Worm (Caenorhabditis elegans) whole organism, L2 larva: ENCODE measurements around the gene F20B6.5.

Source experiments
- C34F6.9 ChIP-seq: fragments of 150-350 bp; optimal IDR thresholded peaks from 2 replicates; lab custom pipeline; 2014; ENCODE audit warnings: missing biosample characterization, missing genetic modification characterization
- F13H6.1 ChIP-seq: sonication (generic microtip); optimal IDR thresholded peaks from 2 replicates; lab custom pipeline; 2016; ENCODE audit warnings: missing genetic modification characterization, missing compliant biosample characterization
- R02D3.7 ChIP-seq: fragments of 150-350 bp; optimal IDR thresholded peaks from 2 replicates; lab custom pipeline; 2014; ENCODE audit warnings: missing biosample characterization, missing genetic modification characterization
- Y55F3AM.14 ChIP-seq: fragments of 200-800 bp; sonication (Bioruptor generic); optimal IDR thresholded peaks from 2 replicates; lab custom pipeline; 2018; ENCODE audit warnings: mild to moderate bottlenecking, missing genetic modification characterization, missing compliant biosample characterization
- ZK546.5 ChIP-seq: sonication (generic microtip); optimal IDR thresholded peaks from 2 replicates; lab custom pipeline; 2017; ENCODE audit warnings: missing biosample characterization, missing genetic modification characterization
- alr-1 ChIP-seq: fragments of 150-350 bp; optimal IDR thresholded peaks from 2 replicates; lab custom pipeline; 2014; ENCODE audit warnings: missing biosample characterization, missing genetic modification characterization
- aly-2 ChIP-seq: fragments of 150-350 bp; optimal IDR thresholded peaks from 2 replicates; lab custom pipeline; 2014; ENCODE audit warnings: missing biosample characterization, missing genetic modification characterization
- ama-1 ChIP-seq: fragments of 150-350 bp; optimal IDR thresholded peaks from 2 replicates; lab custom pipeline; 2018; ENCODE audit warnings: inconsistent platforms
- blmp-1 ChIP-seq: sonication (generic microtip); optimal IDR thresholded peaks from 2 replicates; lab custom pipeline; 2017; ENCODE audit warnings: missing genetic modification characterization, mild to moderate bottlenecking, missing compliant biosample characterization, antibody characterized with exemption, moderate library complexity; ENCODE audit not compliant: insufficient read depth
- ceh-82 ChIP-seq: fragments of 150-350 bp; optimal IDR thresholded peaks from 2 replicates; lab custom pipeline; 2014; ENCODE audit warnings: missing biosample characterization, missing genetic modification characterization
- crh-2 ChIP-seq: sonication (generic microtip); optimal IDR thresholded peaks from 2 replicates; lab custom pipeline; 2017; ENCODE audit warnings: missing biosample characterization, missing genetic modification characterization
- dmd-4 ChIP-seq: sonication (generic microtip); optimal IDR thresholded peaks from 2 replicates; lab custom pipeline; 2017; ENCODE audit warnings: missing biosample characterization, missing genetic modification characterization
- egl-27 ChIP-seq: sonication (generic microtip); optimal IDR thresholded peaks from 3 replicates; lab custom pipeline; 2017; ENCODE audit warnings: missing biosample characterization, missing genetic modification reagents, missing genetic modification characterization
- elt-1 ChIP-seq: fragments of 150-350 bp; optimal IDR thresholded peaks from 2 replicates; lab custom pipeline; 2014; ENCODE audit warnings: missing biosample characterization, missing genetic modification characterization
- elt-3 ChIP-seq: sonication (generic microtip); optimal IDR thresholded peaks from 2 replicates; lab custom pipeline; 2017; ENCODE audit warnings: missing biosample characterization, missing genetic modification characterization
- fos-1 ChIP-seq: fragments of 150-350 bp; optimal IDR thresholded peaks from 2 replicates; lab custom pipeline; 2014; ENCODE audit warnings: missing biosample characterization, missing genetic modification characterization
- mbf-1 ChIP-seq: sonication (generic microtip); optimal IDR thresholded peaks from 2 replicates; lab custom pipeline; 2017; ENCODE audit warnings: missing biosample characterization, missing genetic modification characterization
- nhr-11 ChIP-seq: fragments of 150-350 bp; optimal IDR thresholded peaks from 2 replicates; lab custom pipeline; 2014; ENCODE audit warnings: missing biosample characterization, missing genetic modification characterization
- nhr-12 ChIP-seq: fragments of 150-350 bp; optimal IDR thresholded peaks from 2 replicates; lab custom pipeline; 2014; ENCODE audit warnings: missing biosample characterization, missing genetic modification characterization
- nhr-129 ChIP-seq: fragments of 150-350 bp; optimal IDR thresholded peaks from 2 replicates; lab custom pipeline; 2014; ENCODE audit warnings: missing biosample characterization, missing genetic modification characterization
- nhr-25 ChIP-seq: fragments of 150-350 bp; sonication (generic microtip); optimal IDR thresholded peaks from 3 replicates; lab custom pipeline; 2014; ENCODE audit warnings: missing biosample characterization, missing genetic modification characterization
- nhr-77 ChIP-seq: fragments of 150-350 bp; optimal IDR thresholded peaks from 2 replicates; lab custom pipeline; 2014; ENCODE audit warnings: missing biosample characterization, missing genetic modification characterization
- peb-1 ChIP-seq: fragments of 150-350 bp; optimal IDR thresholded peaks from 2 replicates; lab custom pipeline; 2014; ENCODE audit warnings: missing biosample characterization, missing genetic modification characterization
- skn-1 ChIP-seq: sonication (generic microtip); optimal IDR thresholded peaks from 2 replicates; lab custom pipeline; 2017; ENCODE audit warnings: missing biosample characterization, missing genetic modification characterization
- sma-3 ChIP-seq: sonication (generic microtip); optimal IDR thresholded peaks from 2 replicates; lab custom pipeline; 2016; ENCODE audit warnings: missing genetic modification reagents, missing genetic modification characterization, missing compliant biosample characterization
- sma-9 ChIP-seq, 2 experiments: fragments of 150-350 bp in 1 of 2; sonication (generic microtip) in 1 of 2; optimal IDR thresholded peaks; 2 replicates each; lab custom pipeline; 2014 to 2016; ENCODE audit warnings: missing genetic modification characterization in 2 of 2, mild to moderate bottlenecking in 1 of 2, missing biosample characterization in 1 of 2, missing compliant biosample characterization in 1 of 2, missing genetic modification reagents in 1 of 2, moderate library complexity in 1 of 2
- snpc-4 ChIP-seq: fragments of 150-350 bp; optimal IDR thresholded peaks from 2 replicates; lab custom pipeline; 2014; ENCODE audit warnings: missing biosample characterization, missing genetic modification characterization
- unc-39 ChIP-seq: fragments of 150-350 bp; optimal IDR thresholded peaks from 2 replicates; lab custom pipeline; 2014; ENCODE audit warnings: missing biosample characterization, missing genetic modification characterization
- unc-55 ChIP-seq: fragments of 150-350 bp; sonication (generic microtip); optimal IDR thresholded peaks from 3 replicates; lab custom pipeline; 2014; ENCODE audit warnings: missing biosample characterization, missing genetic modification reagents, missing genetic modification characterization
- unc-62 ChIP-seq: fragments of 150-350 bp; optimal IDR thresholded peaks from 2 replicates; lab custom pipeline; 2014; ENCODE audit warnings: missing biosample characterization, missing genetic modification reagents, missing genetic modification characterization
- zag-1 ChIP-seq: fragments of 150-350 bp; optimal IDR thresholded peaks from 2 replicates; lab custom pipeline; 2014; ENCODE audit warnings: missing biosample characterization, missing genetic modification characterization
- ztf-1 ChIP-seq: fragments of 200-800 bp; sonication (Bioruptor generic); conservative IDR thresholded peaks from 2 replicates; pipeline ENCODE4 v1.3.6; 2022; ENCODE audit warnings: missing genetic modification characterization, missing compliant biosample characterization
- ztf-11 ChIP-seq: sonication (generic microtip); optimal IDR thresholded peaks from 2 replicates; lab custom pipeline; 2017; ENCODE audit warnings: missing biosample characterization, missing genetic modification characterization
- ztf-4 ChIP-seq: fragments of 150-350 bp; optimal IDR thresholded peaks from 2 replicates; lab custom pipeline; 2014; ENCODE audit warnings: missing biosample characterization, missing genetic modification characterization

Gene F20B6.5

DNA sequence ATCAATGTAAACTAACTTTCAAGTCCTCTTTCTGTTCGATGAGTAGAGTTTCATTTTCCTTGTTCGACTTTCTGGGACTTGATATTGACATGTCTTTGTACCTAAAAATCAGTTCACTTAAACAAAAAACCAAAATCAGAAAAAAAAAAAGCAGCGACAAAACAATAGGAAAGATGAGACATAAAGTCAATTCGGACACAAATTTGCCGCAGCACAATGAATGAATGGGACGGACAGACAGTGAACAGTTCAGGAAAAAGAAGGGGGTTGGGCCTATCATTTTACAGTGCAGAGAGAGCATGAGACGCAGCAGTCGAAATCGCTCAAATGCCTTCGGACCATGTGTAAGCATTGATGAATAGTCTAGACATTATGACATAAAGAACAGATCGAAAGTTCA lies 13.1 kb downstream of the F20B6.5 start, which contains the start of gene mrp-6:
TSS of gene mrp-6 (minus strand) at position 101 of the 400 bp plus-strand sequence.
- TF ChIP-seq ceh-82 (tag; lab: Kevin White, UChicago): no peak
- TF ChIP-seq unc-62: no peak
- no peak for TF ChIP-seq nhr-12 (tag; lab: Kevin White, UChicago)
- no peak for TF ChIP-seq blmp-1 (tag; lab: Kevin White, UChicago)
- no peak for TF ChIP-seq ztf-1 (GFP tag; lab: Robert Waterston, UW)
- TF ChIP-seq R02D3.7 (tag; lab: Kevin White, UChicago): no peak
- TF ChIP-seq ama-1: no peak
- no peak for TF ChIP-seq sma-3 (GFP tag; lab: Kevin White, UChicago)
- no peak for TF ChIP-seq crh-2 (tag; lab: Kevin White, UChicago)
- no peak for TF ChIP-seq nhr-77 (tag; lab: Kevin White, UChicago)
- TF ChIP-seq skn-1 (tag; lab: Kevin White, UChicago): no peak
- no peak for TF ChIP-seq ztf-11 (tag; lab: Kevin White, UChicago)
- TF ChIP-seq C34F6.9: no peak
- no peak for TF ChIP-seq ztf-4 (tag; lab: Kevin White, UChicago)

DNA sequence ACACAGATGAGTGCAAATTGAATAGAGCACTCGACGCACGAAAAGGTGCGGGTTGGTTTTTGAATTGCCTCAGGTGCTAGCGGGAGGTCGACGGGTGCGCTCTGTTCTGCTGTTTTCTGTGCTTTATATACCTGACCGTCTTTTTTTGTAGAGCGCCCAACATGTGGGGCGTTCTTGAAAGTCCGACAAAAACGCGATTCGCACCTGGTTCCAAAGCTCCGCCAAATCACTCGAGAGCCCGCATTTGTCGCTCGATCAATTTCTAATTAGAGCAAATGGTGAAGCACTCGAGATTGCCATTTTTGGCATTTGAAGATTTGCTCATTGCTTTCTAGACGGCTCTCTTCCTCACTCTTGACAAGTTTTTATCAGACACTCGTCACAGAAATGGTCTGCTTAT lies 22.3 kb downstream of the F20B6.5 start, which contains the start of gene ZK470.6:
TSS of gene ZK470.6 (minus strand) at position 101 of the 400 bp plus-strand sequence.
- no peak for TF ChIP-seq alr-1 (tag; lab: Kevin White, UChicago)
- TF ChIP-seq nhr-129 (tag; lab: Kevin White, UChicago): no peak
- no peak for TF ChIP-seq nhr-11 (tag; lab: Kevin White, UChicago)
- TF ChIP-seq nhr-12 (tag; lab: Kevin White, UChicago): no peak
- TF ChIP-seq mbf-1 (tag; lab: Kevin White, UChicago): no peak
- TF ChIP-seq F13H6.1: no peak
- no peak for TF ChIP-seq ZK546.5 (tag; lab: Kevin White, UChicago)
- TF ChIP-seq ztf-4 (tag; lab: Kevin White, UChicago): no peak
- TF ChIP-seq unc-39: no peak

DNA sequence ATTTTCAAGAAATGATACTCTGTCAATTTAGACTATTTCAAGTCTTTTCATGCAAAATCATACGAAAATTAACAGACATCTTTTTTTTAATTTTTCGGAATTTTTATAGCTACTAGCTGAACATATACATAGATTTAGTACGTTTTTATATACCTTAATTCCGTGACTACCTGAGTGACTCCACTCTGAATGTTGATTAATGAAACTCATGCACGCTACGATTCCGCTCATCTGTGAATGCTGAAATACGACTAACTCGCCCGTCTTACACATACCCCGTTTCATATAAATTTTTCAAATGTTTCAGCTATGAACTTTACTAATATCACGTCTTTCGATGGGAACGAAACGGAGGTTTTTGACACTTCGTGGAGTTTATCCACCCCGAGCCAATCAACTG lies 32.6 kb downstream of the F20B6.5 start, which contains the start of gene ZK470.14:
TSS of gene ZK470.14 (plus strand) at position 301 of the 400 bp plus-strand sequence.
- no peak for TF ChIP-seq ztf-4 (tag; lab: Kevin White, UChicago)
- no peak for TF ChIP-seq nhr-77 (tag; lab: Kevin White, UChicago)
- no peak for TF ChIP-seq elt-3 (tag; lab: Kevin White, UChicago)
- TF ChIP-seq dmd-4 (tag; lab: Kevin White, UChicago): no peak
- no peak for TF ChIP-seq zag-1 (tag; lab: Kevin White, UChicago)
- TF ChIP-seq snpc-4 (tag; lab: Kevin White, UChicago): no peak
- TF ChIP-seq ztf-11 (tag; lab: Kevin White, UChicago): no peak
- no peak for TF ChIP-seq nhr-11 (tag; lab: Kevin White, UChicago)
- TF ChIP-seq F13H6.1: no peak
- no peak for TF ChIP-seq nhr-25 (tag; lab: Kevin White, UChicago)
- no peak for TF ChIP-seq egl-27
- no peak for TF ChIP-seq mbf-1 (tag; lab: Kevin White, UChicago)
- no peak for TF ChIP-seq Y55F3AM.14 (GFP tag; lab: Kevin White, UChicago)
- TF ChIP-seq unc-39: no peak
- no peak for TF ChIP-seq aly-2 (tag; lab: Kevin White, UChicago)
- TF ChIP-seq elt-1 (tag; lab: Kevin White, UChicago): no peak
- no peak for TF ChIP-seq sma-9 (GFP tag; optimal IDR thresholded peaks at IDR 0.05; lab: Kevin White, UChicago)
- no peak for TF ChIP-seq sma-9 (tag; optimal IDR thresholded peaks at IDR 0.05; lab: Kevin White, UChicago)
- no peak for TF ChIP-seq alr-1 (tag; lab: Kevin White, UChicago)
- no peak for TF ChIP-seq unc-62
- TF ChIP-seq, all 48 proteins: peak for 0

DNA sequence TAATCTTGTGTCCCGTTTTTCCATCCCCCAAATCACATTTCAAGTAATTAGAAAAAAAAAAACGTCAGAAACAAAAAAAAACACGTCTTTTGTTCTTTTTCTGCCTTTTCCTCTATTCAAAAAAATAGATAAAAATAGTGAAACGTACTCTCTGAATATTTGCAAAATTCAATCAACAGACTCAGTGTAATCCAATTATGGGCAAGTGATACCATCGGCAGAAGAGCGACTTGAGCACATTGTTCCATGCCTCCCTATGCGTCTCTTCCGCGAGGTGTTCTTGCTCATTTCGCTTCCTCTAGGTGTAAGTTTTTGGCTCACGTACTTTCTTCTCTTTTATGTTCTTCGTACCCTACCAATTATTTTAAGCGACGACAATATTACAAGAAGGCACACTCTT lies 36.3 kb downstream of the F20B6.5 start, which contains the start of gene ZK470.1:
TSS of gene ZK470.1 (plus strand) at position 301 of the 400 bp plus-strand sequence.
- no peak for TF ChIP-seq crh-2 (tag; lab: Kevin White, UChicago)
- no peak for TF ChIP-seq alr-1 (tag; lab: Kevin White, UChicago)
- TF ChIP-seq fos-1 (tag; lab: Kevin White, UChicago): no peak
- no peak for TF ChIP-seq sma-9 (GFP tag; optimal IDR thresholded peaks at IDR 0.05; lab: Kevin White, UChicago)
- TF ChIP-seq sma-9 (tag; optimal IDR thresholded peaks at IDR 0.05; lab: Kevin White, UChicago): no peak
- no peak for TF ChIP-seq peb-1

DNA sequence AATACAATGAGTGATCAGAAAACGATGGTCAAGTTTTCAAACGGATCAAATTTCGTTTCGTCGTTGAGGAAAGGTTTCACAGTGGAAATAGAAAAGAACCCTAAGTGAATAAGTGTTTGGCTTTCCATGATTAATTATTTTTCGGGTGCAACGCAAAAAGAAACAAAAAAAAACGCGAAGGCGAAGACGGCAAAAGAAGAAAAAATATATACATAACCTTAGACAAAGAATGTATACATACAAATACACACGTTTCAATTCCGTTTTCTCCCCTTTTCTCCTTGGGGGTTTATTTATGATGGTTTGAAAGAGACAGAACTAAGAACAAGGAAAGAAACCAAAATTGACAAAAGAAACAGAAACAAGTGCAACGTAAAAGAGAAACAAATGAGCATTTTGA lies 37.8 kb downstream of the F20B6.5 start:
- no peak for TF ChIP-seq Y55F3AM.14 (GFP tag; lab: Kevin White, UChicago)
- TF ChIP-seq blmp-1 (tag; lab: Kevin White, UChicago): no peak
- TF ChIP-seq unc-55 (GFP tag; lab: Kevin White, UChicago): peak; percentile 10
